Worm (Caenorhabditis elegans) whole organism, mixed stage, embryonic: ENCODE measurements around the gene rps-16.
"Not testable (repeated sequence)": the region's sequence is repeated elsewhere in the genome, so short reads cannot be mapped to it uniquely, and the experiment has no call there.

Experiments
- blmp-1 ChIP-seq: fragments of 150-350 bp; optimal IDR thresholded peaks from 2 replicates; lab custom pipeline; 2014; ENCODE audit warnings: missing biosample characterization, missing genetic modification characterization
- ces-1 ChIP-seq: fragments of 150-350 bp; optimal IDR thresholded peaks from 2 replicates; lab custom pipeline; 2014; ENCODE audit warnings: missing biosample characterization, missing genetic modification reagents, missing genetic modification characterization
- drap-1 ChIP-seq: fragments of 200-800 bp; sonication (Bioruptor generic); optimal IDR thresholded peaks from 3 replicates; lab custom pipeline; 2018; ENCODE audit warnings: mild to moderate bottlenecking, missing genetic modification characterization, missing compliant biosample characterization
- elt-1 ChIP-seq: sonication (generic microtip); optimal IDR thresholded peaks from 2 replicates; lab custom pipeline; 2017; ENCODE audit warnings: missing genetic modification characterization, mild to moderate bottlenecking, missing compliant biosample characterization, antibody characterized with exemption, moderate library complexity, borderline replicate concordance; ENCODE audit not compliant: insufficient read depth
- ham-2 ChIP-seq: fragments of 200-800 bp; sonication (Bioruptor generic); optimal IDR thresholded peaks from 2 replicates; lab custom pipeline; 2018; ENCODE audit warnings: mild to moderate bottlenecking, missing genetic modification characterization, missing compliant biosample characterization
- lin-13 ChIP-seq: fragments of 150-350 bp; optimal IDR thresholded peaks from 2 replicates; lab custom pipeline; 2014; ENCODE audit warnings: missing biosample characterization, missing genetic modification characterization
- mab-5 ChIP-seq: fragments of 150-350 bp; optimal IDR thresholded peaks from 2 replicates; lab custom pipeline; 2014; ENCODE audit warnings: missing biosample characterization, missing genetic modification characterization
- mep-1 ChIP-seq: fragments of 150-350 bp; optimal IDR thresholded peaks from 2 replicates; lab custom pipeline; 2017; ENCODE audit warnings: missing biosample characterization, missing genetic modification reagents, missing genetic modification characterization, inconsistent platforms
- nhr-12 ChIP-seq: fragments of 150-350 bp; optimal IDR thresholded peaks from 2 replicates; lab custom pipeline; 2014; ENCODE audit warnings: missing biosample characterization, missing genetic modification characterization
- nhr-76 ChIP-seq: sonication (generic microtip); optimal IDR thresholded peaks from 2 replicates; lab custom pipeline; 2017; ENCODE audit warnings: missing biosample characterization, missing genetic modification characterization
- snpc-4 ChIP-seq: fragments of 150-350 bp; optimal IDR thresholded peaks from 2 replicates; lab custom pipeline; 2014; ENCODE audit warnings: missing biosample characterization, missing genetic modification characterization
- unc-39 ChIP-seq: fragments of 150-350 bp; optimal IDR thresholded peaks from 2 replicates; lab custom pipeline; 2014; ENCODE audit warnings: missing biosample characterization, missing genetic modification characterization
- unc-62 ChIP-seq: fragments of 150-350 bp; optimal IDR thresholded peaks from 2 replicates; lab custom pipeline; 2014; ENCODE audit warnings: missing biosample characterization, missing genetic modification reagents, missing genetic modification characterization
- ztf-11 ChIP-seq: fragments of 150-350 bp; optimal IDR thresholded peaks from 2 replicates; lab custom pipeline; 2014; ENCODE audit warnings: missing biosample characterization, missing genetic modification characterization

DNA sequence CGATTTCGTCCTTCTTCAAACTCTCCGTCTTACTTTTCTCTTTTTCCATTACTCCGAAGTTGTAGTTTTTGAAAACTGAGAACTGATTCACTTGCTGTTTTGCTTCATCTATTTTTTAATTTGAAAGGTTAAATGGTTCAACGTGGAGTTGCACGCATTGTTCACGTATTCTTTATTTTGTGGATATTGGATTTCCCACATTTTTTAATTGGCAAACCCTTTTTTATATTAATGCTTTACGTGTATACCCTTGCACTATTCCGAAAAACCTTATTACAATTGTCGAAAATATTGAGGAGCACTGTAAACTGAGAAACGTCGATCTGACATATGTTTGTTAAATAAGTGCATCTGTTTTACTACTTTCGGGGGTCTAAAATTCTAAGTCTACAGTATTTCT lies 36.4 kb upstream of the rps-16 start, which contains the start of gene melo-3:
- not testable (repeated sequence) for TF ChIP-seq mab-5 (tag; lab: Kevin White, UChicago); snpc-4 (tag; lab: Kevin White, UChicago); unc-62 (GFP tag; lab: Kevin White, UChicago); nhr-12 (tag; lab: Kevin White, UChicago); elt-1 (tag; lab: Kevin White, UChicago); nhr-76 (tag; lab: Kevin White, UChicago); ztf-11 (tag; lab: Kevin White, UChicago); drap-1 (GFP tag; lab: Kevin White, UChicago); ham-2 (GFP tag; lab: Kevin White, UChicago); mep-1 (tag; lab: Kevin White, UChicago); unc-39 (tag; lab: Kevin White, UChicago); lin-13; ces-1 (GFP tag; lab: Kevin White, UChicago); blmp-1 (tag; lab: Kevin White, UChicago)
